Fruit fly (Drosophila melanogaster): Measurements from ENCODE around the gene Phf5a.

Gene Phf5a

dm6 chr2L:6455955-6456599 is 34.6 kb downstream of the Phf5a start, which contains the start of gene frj (continued):
- TF ChIP-seq corto (GFP tag; optimal IDR thresholded peaks at IDR 0.05), result no peak
- TF ChIP-seq Hand (GFP tag; optimal IDR thresholded peaks at IDR 0.05), result no peak
- peak; percentile 39; the same call in 1 of the 3 replicates for TF ChIP-seq B-H1 (GFP tag; IDR thresholded peaks at IDR 0.05)
- TF ChIP-seq CG34224 (GFP tag; IDR thresholded peaks at IDR 0.05; ENCODE audit: partially characterized antibody), result 0 out of 3 replicates have a peak, but pooled peaks have one; percentile 38
- peak; percentile 48 for TF ChIP-seq her (GFP tag; optimal IDR thresholded peaks at IDR 0.05)
- TF ChIP-seq CG7786 (GFP tag; optimal IDR thresholded peaks at IDR 0.05), result peak; percentile 70
- peak; percentile 9 for TF ChIP-seq CG6654 (GFP tag; optimal IDR thresholded peaks at IDR 0.05)
- TF ChIP-seq fd102C (GFP tag; optimal IDR thresholded peaks at IDR 0.05), result no peak
- TF ChIP-seq hth (optimal IDR thresholded peaks at IDR 0.05), result no peak
- TF ChIP-seq pzg (GFP tag; optimal IDR thresholded peaks at IDR 0.05), result peak; percentile 92
- peak; percentile 57 for TF ChIP-seq CG12769 (tag; optimal IDR thresholded peaks at IDR 0.05)
- TF ChIP-seq CG32767 (GFP tag; IDR thresholded peaks at IDR 0.05), result no peak
- peak; percentile 34; the same call in 1 of the 2 replicates for TF ChIP-seq CG14667 (GFP tag; IDR thresholded peaks at IDR 0.05)
- TF ChIP-seq CG17385 (GFP tag; optimal IDR thresholded peaks at IDR 0.05), result peak; percentile 10
- TF ChIP-seq Elba2 (GFP tag; optimal IDR thresholded peaks at IDR 0.05), result no peak
- peak; percentile 51 for TF ChIP-seq CG30431 (GFP tag; optimal IDR thresholded peaks at IDR 0.05)
- peak; percentile 68 for TF ChIP-seq pum (GFP tag; optimal IDR thresholded peaks at IDR 0.05)
- 0 out of 2 replicates have a peak, but pooled peaks have one; percentile 14 for TF ChIP-seq ato (GFP tag; IDR thresholded peaks at IDR 0.05; ENCODE audit: partially characterized antibody)
- TF ChIP-seq CG17186 (GFP tag; optimal IDR thresholded peaks at IDR 0.05), result peak; percentile 63
- TF ChIP-seq Hr39 (optimal IDR thresholded peaks at IDR 0.05), result no peak
- TF ChIP-seq cwo (GFP tag; optimal IDR thresholded peaks at IDR 0.05), result no peak
- TF ChIP-seq scrt (GFP tag; optimal IDR thresholded peaks at IDR 0.05), result no peak
- peak; percentile 37 for TF ChIP-seq Dad (GFP tag; optimal IDR thresholded peaks at IDR 0.05)
- TF ChIP-seq CG9609 (GFP tag; optimal IDR thresholded peaks at IDR 0.05), result peak; percentile 85
- TF ChIP-seq CG31224 (GFP tag; IDR thresholded peaks at IDR 0.05), result 0 out of 2 replicates have a peak, but pooled peaks have one; percentile 25
- TF ChIP-seq CG10654 (GFP tag; optimal IDR thresholded peaks at IDR 0.05), result peak; percentile 58
- TF ChIP-seq CG13123 (GFP tag; optimal IDR thresholded peaks at IDR 0.05), result peak; percentile 33
- peak; percentile 61 for TF ChIP-seq Ssrp (tag; optimal IDR thresholded peaks at IDR 0.05)
- TF ChIP-seq Hey (tag; optimal IDR thresholded peaks at IDR 0.05), result no peak
- peak; percentile 60 for TF ChIP-seq Bdp1 (GFP tag; optimal IDR thresholded peaks at IDR 0.05)
- peak; percentile 71 for TF ChIP-seq CHES-1-like (GFP tag; optimal IDR thresholded peaks at IDR 0.05)
- TF ChIP-seq CG11456 (GFP tag; IDR thresholded peaks at IDR 0.05), result peak; percentile 76
- peak; percentile 62; the same call in 1 of the 3 replicates for TF ChIP-seq CG34422 (GFP tag; IDR thresholded peaks at IDR 0.05)
- TF ChIP-seq hkb (optimal IDR thresholded peaks at IDR 0.05), result peak; percentile 55
- peak; percentile 28; the same call in 1 of the 2 replicates for TF ChIP-seq hkb (GFP tag; IDR thresholded peaks at IDR 0.05)
- TF ChIP-seq tx (GFP tag; optimal IDR thresholded peaks at IDR 0.05), result peak; percentile 73
- TF ChIP-seq Fer1 (GFP tag; optimal IDR thresholded peaks at IDR 0.05), result no peak
- TF ChIP-seq CG12071 (GFP tag; optimal IDR thresholded peaks at IDR 0.05), result no peak
- no peak for TF ChIP-seq CG11560 (tag; IDR thresholded peaks at IDR 0.05)
- TF ChIP-seq CG15696 (tag; optimal IDR thresholded peaks at IDR 0.05), result peak; percentile 58
- no peak for TF ChIP-seq CG1529 (GFP tag; optimal IDR thresholded peaks at IDR 0.05)
- 0 out of 3 replicates have a peak, but pooled peaks have one; percentile 27 for TF ChIP-seq jigr1 (GFP tag; IDR thresholded peaks at IDR 0.05)
- no peak for TF ChIP-seq schlank (tag; optimal IDR thresholded peaks at IDR 0.05)
- peak; percentile 72 for TF ChIP-seq pho (GFP tag; optimal IDR thresholded peaks at IDR 0.05)
- peak; percentile 76 for TF ChIP-seq lmd (GFP tag; IDR thresholded peaks at IDR 0.05)
- peak; percentile 76 for TF ChIP-seq CG33213 (GFP tag; optimal IDR thresholded peaks at IDR 0.05)
- TF ChIP-seq NC2β (GFP tag; optimal IDR thresholded peaks at IDR 0.05), result peak; percentile 54
- peak; percentile 49 for TF ChIP-seq HmgZ (tag; optimal IDR thresholded peaks at IDR 0.05)
- peak; percentile 10 for TF ChIP-seq gcm (GFP tag; optimal IDR thresholded peaks at IDR 0.05)
- TF ChIP-seq CG8089 (GFP tag; optimal IDR thresholded peaks at IDR 0.05), result peak; percentile 70
- TF ChIP-seq CG10321 (GFP tag; IDR thresholded peaks at IDR 0.05), result no peak
